Worm (Caenorhabditis elegans) whole organism, L2 larva: ENCODE data around the gene eri-12.

Experiments used
- sma-9 ChIP-seq, 2 experiments: fragments of 150-350 bp in 1 of 2; sonication (generic microtip) in 1 of 2; optimal IDR thresholded peaks; 2 replicates each; lab custom pipeline; 2014 to 2016; ENCODE audit warnings: missing genetic modification characterization in 2 of 2, mild to moderate bottlenecking in 1 of 2, missing biosample characterization in 1 of 2, missing compliant biosample characterization in 1 of 2, missing genetic modification reagents in 1 of 2, moderate library complexity in 1 of 2
- unc-55 ChIP-seq: fragments of 150-350 bp; sonication (generic microtip); optimal IDR thresholded peaks from 3 replicates; lab custom pipeline; 2014; ENCODE audit warnings: missing biosample characterization, missing genetic modification reagents, missing genetic modification characterization
- ztf-1 ChIP-seq: fragments of 200-800 bp; sonication (Bioruptor generic); conservative IDR thresholded peaks from 2 replicates; pipeline ENCODE4 v1.3.6; 2022; ENCODE audit warnings: missing genetic modification characterization, missing compliant biosample characterization

Gene eri-12

ce11 chrIV:12212814-12213213, 56.2 kb downstream of the eri-12 start:
- TF ChIP-seq sma-9 (GFP tag; optimal IDR thresholded peaks at IDR 0.05; lab: Kevin White, UChicago) (no peak), sma-9 (tag; optimal IDR thresholded peaks at IDR 0.05; lab: Kevin White, UChicago) (no peak), unc-55 (no peak), ztf-1 (GFP tag; lab: Robert Waterston, UW) (no peak)
